Fruit fly (Drosophila melanogaster) whole organism, pupa: ENCODE measurements around the gene SmB.

Source experiments
- CG10348 ChIP-seq: fragments of 200-800 bp; sonication (Bioruptor generic); IDR thresholded peaks from 2 replicates; pipeline ENCODE4 v1.3.6; 2022; ENCODE audit warnings: missing biosample characterization, missing genetic modification characterization
- CG12605 ChIP-seq: fragments of 200-800 bp; sonication (Bioruptor generic); IDR thresholded peaks from 2 replicates; pipeline ENCODE4 v1.3.6; 2022; ENCODE audit warnings: missing biosample characterization, missing genetic modification characterization
- CG13204 ChIP-seq: fragments of 200-800 bp; sonication (Bioruptor generic); optimal IDR thresholded peaks from 2 replicates; lab custom pipeline; 2018; ENCODE audit warnings: missing biosample characterization, mild to moderate bottlenecking, missing genetic modification characterization, moderate library complexity
- CG14655 ChIP-seq: fragments of 200-800 bp; sonication (Bioruptor generic); optimal IDR thresholded peaks from 3 replicates; lab custom pipeline; 2017; ENCODE audit warnings: mild to moderate bottlenecking, missing biosample characterization, missing genetic modification reagents, missing genetic modification characterization
- CG15710 ChIP-seq: fragments of 200-800 bp; sonication (Bioruptor generic); optimal IDR thresholded peaks from 2 replicates; lab custom pipeline; 2018; ENCODE audit warnings: missing biosample characterization, mild to moderate bottlenecking, missing genetic modification characterization, moderate library complexity
- CG17806 ChIP-seq: fragments of 200-800 bp; sonication (Bioruptor generic); optimal IDR thresholded peaks from 2 replicates; lab custom pipeline; 2018; ENCODE audit warnings: missing biosample characterization, mild to moderate bottlenecking, missing genetic modification characterization, moderate library complexity
- CG32121 ChIP-seq: fragments of 200-800 bp; sonication (Bioruptor generic); IDR thresholded peaks from 2 replicates; pipeline ENCODE4 v1.3.6; 2022; ENCODE audit warnings: missing biosample characterization, missing genetic modification characterization
- CG34367 ChIP-seq: fragments of 200-800 bp; sonication (Bioruptor generic); optimal IDR thresholded peaks from 2 replicates; lab custom pipeline; 2018; ENCODE audit warnings: missing biosample characterization, mild to moderate bottlenecking, missing genetic modification characterization
- CG4496 ChIP-seq: fragments of 200-800 bp; sonication (Bioruptor generic); IDR thresholded peaks from 3 replicates; pipeline ENCODE4 v1.3.6; 2022; ENCODE audit warnings: missing biosample characterization, missing genetic modification characterization
- CG8159 ChIP-seq: fragments of 200-800 bp; sonication (Bioruptor generic); optimal IDR thresholded peaks from 3 replicates; lab custom pipeline; 2018; ENCODE audit warnings: missing biosample characterization, mild to moderate bottlenecking, missing genetic modification characterization, moderate library complexity
- CG8301 ChIP-seq: fragments of 200-800 bp; sonication (Bioruptor generic); optimal IDR thresholded peaks from 2 replicates; lab custom pipeline; 2018; ENCODE audit warnings: missing biosample characterization, mild to moderate bottlenecking, missing genetic modification characterization
- CG9948 ChIP-seq: fragments of 200-800 bp; sonication (Bioruptor generic); optimal IDR thresholded peaks from 2 replicates; lab custom pipeline; 2018; ENCODE audit warnings: missing biosample characterization, mild to moderate bottlenecking, missing genetic modification characterization, moderate library complexity
- D1 ChIP-seq: fragments of 200-800 bp; sonication (Bioruptor generic); optimal IDR thresholded peaks from 2 replicates; lab custom pipeline; 2018; ENCODE audit warnings: missing biosample characterization, mild to moderate bottlenecking, missing genetic modification characterization, moderate library complexity
- EcR ChIP-seq: fragments of 200-800 bp; sonication (Bioruptor generic); optimal IDR thresholded peaks from 3 replicates; lab custom pipeline; 2019; ENCODE audit warnings: missing biosample characterization, missing genetic modification characterization, mild to moderate bottlenecking, moderate library complexity, missing genetic modification reagents
- Ets98B ChIP-seq: fragments of 200-800 bp; sonication (Bioruptor generic); IDR thresholded peaks from 2 replicates; pipeline ENCODE4 v1.3.6; 2022; ENCODE audit warnings: missing biosample characterization, missing genetic modification characterization
- Pif1A ChIP-seq: fragments of 200-800 bp; sonication (Bioruptor generic); optimal IDR thresholded peaks from 3 replicates; lab custom pipeline; 2016; ENCODE audit warnings: missing biosample characterization, missing genetic modification characterization
- Pif1B ChIP-seq: fragments of 200-800 bp; sonication (Bioruptor generic); optimal IDR thresholded peaks from 3 replicates; lab custom pipeline; 2016; ENCODE audit warnings: missing biosample characterization, missing genetic modification characterization
- Snoo ChIP-seq: fragments of 200-800 bp; sonication (Bioruptor generic); optimal IDR thresholded peaks from 3 replicates; lab custom pipeline; 2017; ENCODE audit warnings: missing biosample characterization, mild to moderate bottlenecking, missing genetic modification characterization, inconsistent platforms
- fd96Ca ChIP-seq: fragments of 200-800 bp; sonication (Bioruptor generic); IDR thresholded peaks from 3 replicates; pipeline ENCODE4 v1.3.6; 2022; ENCODE audit warnings: missing biosample characterization, missing genetic modification characterization
- gl ChIP-seq: fragments of 200-800 bp; sonication (Bioruptor generic); optimal IDR thresholded peaks from 2 replicates; lab custom pipeline; 2018; ENCODE audit warnings: missing biosample characterization, mild to moderate bottlenecking, missing genetic modification characterization
- rn ChIP-seq: fragments of 200-800 bp; sonication (Bioruptor generic); IDR thresholded peaks from 2 replicates; pipeline ENCODE4 v1.3.6; 2022; ENCODE audit warnings: missing biosample characterization, missing genetic modification characterization

Gene SmB

dm6 chr2L:10426534-10427048, at the start of gene SmB, which contains the start of gene KdelR:
Gene SmB, minus strand, starts transcription at chr2L:10426627.
Gene KdelR, plus strand, starts transcription at chr2L:10426887.
- TF ChIP-seq CG34367 (tag; lab: Kevin White, UChicago), result no peak
- no peak for TF ChIP-seq Pif1A (GFP tag; lab: Kevin White, UChicago)
- no peak for TF ChIP-seq CG15710
- TF ChIP-seq gl (tag; lab: Kevin White, UChicago), result no peak
- no peak for TF ChIP-seq D1 (tag; lab: Kevin White, UChicago)
- no peak for TF ChIP-seq CG8159
- no peak for TF ChIP-seq EcR
- no peak for TF ChIP-seq CG14655
- no peak for TF ChIP-seq CG4496 (GFP tag; lab: Robert Waterston, UW)
- no peak for TF ChIP-seq rn (GFP tag; lab: Robert Waterston, UW)
- no peak for TF ChIP-seq CG17806 (tag; lab: Kevin White, UChicago)
- TF ChIP-seq CG13204 (GFP tag; lab: Kevin White, UChicago), result no peak
- TF ChIP-seq CG9948, result no peak
- no peak for TF ChIP-seq Pif1B (GFP tag; lab: Kevin White, UChicago)

dm6 chr2L:10474815-10475214, 48.4 kb upstream of the SmB start:
- no peak for TF ChIP-seq CG9948

DNA sequence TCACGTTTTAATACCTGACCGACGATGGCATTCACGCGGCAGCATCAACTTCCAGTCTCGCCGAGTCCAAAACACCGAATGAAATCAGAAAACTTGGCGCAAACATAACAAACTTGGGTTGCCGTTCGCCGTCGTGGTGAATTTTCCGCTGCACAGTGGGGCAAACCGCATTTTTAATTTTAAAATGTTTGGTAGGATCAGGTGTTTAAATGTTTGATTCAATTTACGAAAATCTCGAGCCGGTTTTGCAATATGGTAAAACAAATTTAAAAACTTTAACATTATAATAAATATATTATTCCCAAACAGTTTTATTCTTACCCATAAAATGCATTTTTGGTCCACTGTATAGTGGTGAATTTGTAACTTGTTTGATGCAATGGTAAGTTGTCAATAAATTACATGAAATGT, 47.8 kb upstream of the SmB start, which contains the start of gene RluA-1:
RluA-1 (minus strand) TSS at position 82 of the 411 bp plus-strand sequence.
- no peak for TF ChIP-seq EcR
- TF ChIP-seq Snoo (tag; lab: Kevin White, UChicago), result peak; percentile 85
- TF ChIP-seq CG4496 (GFP tag; lab: Robert Waterston, UW), result peak; percentile 99
- peak; percentile 96 for TF ChIP-seq CG34367 (tag; lab: Kevin White, UChicago)
- peak; percentile 92 for TF ChIP-seq gl (tag; lab: Kevin White, UChicago)
- peak; percentile 98 for TF ChIP-seq CG8301
- TF ChIP-seq CG10348 (GFP tag; lab: Robert Waterston, UW), result peak; percentile 86
- peak; percentile 99 for TF ChIP-seq CG14655
- TF ChIP-seq CG15710, result peak; percentile 97
- peak; percentile 98 for TF ChIP-seq CG12605 (GFP tag; lab: Robert Waterston, UW)
- peak; percentile 92 for TF ChIP-seq Pif1A (GFP tag; lab: Kevin White, UChicago)
- peak; percentile 98 for TF ChIP-seq CG17806 (tag; lab: Kevin White, UChicago)
- TF ChIP-seq Pif1B (GFP tag; lab: Kevin White, UChicago), result peak; percentile 98
- TF ChIP-seq CG13204 (GFP tag; lab: Kevin White, UChicago), result no peak
- TF ChIP-seq rn (GFP tag; lab: Robert Waterston, UW), result peak; percentile 96
- peak; percentile 99 for TF ChIP-seq CG32121 (GFP tag; lab: Robert Waterston, UW)
- TF ChIP-seq CG8159, result peak; percentile 98
- peak; percentile 99 for TF ChIP-seq Ets98B
- peak; percentile 99 for TF ChIP-seq fd96Ca (GFP tag; lab: Robert Waterston, UW)
- peak; percentile 98 for TF ChIP-seq CG9948
- TF ChIP-seq D1 (tag; lab: Kevin White, UChicago), result peak; percentile 95

DNA sequence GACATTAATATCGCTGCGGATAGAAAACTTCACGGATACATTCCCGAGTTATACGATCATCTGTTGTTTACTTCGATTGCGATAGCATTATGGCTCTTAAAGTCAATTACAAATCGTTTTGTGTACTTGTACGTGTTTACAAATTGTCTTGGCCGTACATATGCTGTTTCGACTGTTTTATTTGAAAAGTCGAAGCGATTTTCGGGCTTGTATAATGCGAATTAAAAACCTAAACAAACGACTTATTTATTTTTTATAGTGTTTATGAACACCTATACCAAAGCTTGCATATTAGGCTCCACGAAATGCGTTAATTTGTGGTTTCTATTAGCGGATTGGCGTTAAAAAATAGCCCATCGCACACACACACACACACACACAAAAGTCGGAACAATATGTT, 45.8 kb upstream of the SmB start:
- no peak for TF ChIP-seq CG8301
- no peak for TF ChIP-seq Ets98B
- no peak for TF ChIP-seq CG9948
- TF ChIP-seq CG17806 (tag; lab: Kevin White, UChicago), result no peak
- TF ChIP-seq CG34367 (tag; lab: Kevin White, UChicago), result no peak
- no peak for TF ChIP-seq Pif1A (GFP tag; lab: Kevin White, UChicago)
- TF ChIP-seq D1 (tag; lab: Kevin White, UChicago), result no peak
- TF ChIP-seq CG32121 (GFP tag; lab: Robert Waterston, UW), result no peak
- no peak for TF ChIP-seq rn (GFP tag; lab: Robert Waterston, UW)
- no peak for TF ChIP-seq CG15710

dm6 chr2L:10470211-10470610, 43.8 kb upstream of the SmB start:
- TF ChIP-seq Ets98B, result no peak
- 0 out of 2 replicates have a peak, but pooled peaks have one; percentile 11 for TF ChIP-seq CG32121 (GFP tag; lab: Robert Waterston, UW)
- TF ChIP-seq CG9948, result no peak

- TF ChIP-seq CG15710 (no peak), CG14655 (no peak), fd96Ca (GFP tag; lab: Robert Waterston, UW) (no peak), CG4496 (GFP tag; lab: Robert Waterston, UW) (no peak), CG9948 (no peak), CG8301 (no peak), CG13204 (GFP tag; lab: Kevin White, UChicago) (no peak), CG10348 (GFP tag; lab: Robert Waterston, UW) (no peak), CG17806 (tag; lab: Kevin White, UChicago) (no peak), Snoo (tag; lab: Kevin White, UChicago) (no peak)
- TF ChIP-seq, all 21 proteins: peak for 0
Measured at dm6 chr2L:10468978-10469377, 42.6 kb upstream of the SmB start.

- TF ChIP-seq CG9948, result peak; percentile 23
- TF ChIP-seq CG12605 (GFP tag; lab: Robert Waterston, UW), result no peak
- peak; percentile 48 for TF ChIP-seq Pif1A (GFP tag; lab: Kevin White, UChicago)
- peak; percentile 72 for TF ChIP-seq CG8159
- no peak for TF ChIP-seq gl (tag; lab: Kevin White, UChicago)
- peak; percentile 70 for TF ChIP-seq CG15710
- TF ChIP-seq rn (GFP tag; lab: Robert Waterston, UW), result peak; percentile 17; the same call in 1 of the 2 replicates
- TF ChIP-seq CG8301, result peak; percentile 43
- no peak for TF ChIP-seq D1 (tag; lab: Kevin White, UChicago)
- peak; percentile 11 for TF ChIP-seq Snoo (tag; lab: Kevin White, UChicago)
- peak; percentile 64 for TF ChIP-seq CG17806 (tag; lab: Kevin White, UChicago)
- TF ChIP-seq CG10348 (GFP tag; lab: Robert Waterston, UW), result no peak
- peak; percentile 56 for TF ChIP-seq CG34367 (tag; lab: Kevin White, UChicago)
- TF ChIP-seq EcR, result no peak
- peak; percentile 67 for TF ChIP-seq CG32121 (GFP tag; lab: Robert Waterston, UW)
- peak; percentile 51; the same call in 1 of the 2 replicates for TF ChIP-seq Ets98B
- no peak for TF ChIP-seq CG13204 (GFP tag; lab: Kevin White, UChicago)
- peak; percentile 58 for TF ChIP-seq Pif1B (GFP tag; lab: Kevin White, UChicago)
- TF ChIP-seq CG14655, result peak; percentile 59
- TF ChIP-seq CG4496 (GFP tag; lab: Robert Waterston, UW), result peak; percentile 78
- TF ChIP-seq fd96Ca (GFP tag; lab: Robert Waterston, UW), result no peak
- TF ChIP-seq, all 21 proteins: peak for 14
Measured at dm6 chr2L:10468388-10468787, 42.0 kb upstream of the SmB start.
